Worm (Caenorhabditis elegans) whole organism, late embryonic: ENCODE data around the gene T01B7.5.

Experiments used
- F13H6.1 ChIP-seq: sonication (generic microtip); optimal IDR thresholded peaks from 2 replicates; lab custom pipeline; 2016; ENCODE audit warnings: missing genetic modification characterization, missing compliant biosample characterization
- K02D7.2 ChIP-seq: sonication (generic microtip); optimal IDR thresholded peaks from 2 replicates; lab custom pipeline; 2017; ENCODE audit warnings: mild to moderate bottlenecking, missing genetic modification characterization, missing compliant biosample characterization
- T23F11.4 ChIP-seq: fragments of 200-800 bp; sonication (Bioruptor generic); optimal IDR thresholded peaks from 2 replicates; lab custom pipeline; 2018; ENCODE audit warnings: mild to moderate bottlenecking, missing genetic modification characterization, missing compliant biosample characterization
- ahr-1 ChIP-seq: sonication (generic microtip); optimal IDR thresholded peaks from 2 replicates; lab custom pipeline; 2016; ENCODE audit warnings: missing genetic modification characterization, missing compliant biosample characterization
- ama-1 ChIP-seq: fragments of 150-350 bp; optimal IDR thresholded peaks from 2 replicates; lab custom pipeline; 2014
- ceh-18 ChIP-seq: sonication (generic microtip); optimal IDR thresholded peaks from 2 replicates; lab custom pipeline; 2016; ENCODE audit warnings: missing genetic modification characterization, missing compliant biosample characterization
- ceh-2 ChIP-seq: sonication (generic microtip); optimal IDR thresholded peaks from 2 replicates; lab custom pipeline; 2016; ENCODE audit warnings: missing genotype, missing genetic modification characterization, missing compliant biosample characterization
- ceh-31 ChIP-seq: sonication (generic microtip); optimal IDR thresholded peaks from 2 replicates; lab custom pipeline; 2016; ENCODE audit warnings: missing genetic modification characterization, missing compliant biosample characterization
- ceh-34 ChIP-seq: sonication (generic microtip); optimal IDR thresholded peaks from 2 replicates; lab custom pipeline; 2016; ENCODE audit warnings: mild to moderate bottlenecking, missing genetic modification characterization, missing compliant biosample characterization
- ceh-45 ChIP-seq: fragments of 200-800 bp; sonication (Bioruptor generic); IDR thresholded peaks from 2 replicates; pipeline ENCODE4 v1.3.6; 2022; ENCODE audit warnings: missing genetic modification reagents, missing genetic modification characterization, missing compliant biosample characterization
- ceh-6 ChIP-seq: fragments of 200-800 bp; sonication (Bioruptor generic); optimal IDR thresholded peaks from 2 replicates; lab custom pipeline; 2018; ENCODE audit warnings: mild to moderate bottlenecking, missing genetic modification characterization, missing compliant biosample characterization
- che-1 ChIP-seq: sonication (generic microtip); optimal IDR thresholded peaks from 2 replicates; lab custom pipeline; 2016; ENCODE audit warnings: mild to moderate bottlenecking, missing genetic modification characterization, missing compliant biosample characterization
- dve-1 ChIP-seq: sonication (generic microtip); optimal IDR thresholded peaks from 2 replicates; lab custom pipeline; 2017; ENCODE audit warnings: antibody characterized with exemption, mild to moderate bottlenecking, missing genetic modification characterization, missing compliant biosample characterization
- elt-2 ChIP-seq: sonication (generic microtip); optimal IDR thresholded peaks from 2 replicates; lab custom pipeline; 2016; ENCODE audit warnings: missing genetic modification reagents, missing genetic modification characterization, missing compliant biosample characterization
- ets-4 ChIP-seq: sonication (generic microtip); optimal IDR thresholded peaks from 2 replicates; lab custom pipeline; 2016; ENCODE audit warnings: missing genetic modification characterization, missing compliant biosample characterization
- eyg-1 ChIP-seq: sonication (generic microtip); optimal IDR thresholded peaks from 2 replicates; lab custom pipeline; 2016; ENCODE audit warnings: missing genotype, missing genetic modification characterization, missing compliant biosample characterization
- fkh-10 ChIP-seq: fragments of 150-350 bp; optimal IDR thresholded peaks from 2 replicates; lab custom pipeline; 2014; ENCODE audit warnings: missing biosample characterization, missing genetic modification reagents, missing genetic modification characterization
- fkh-6 ChIP-seq: sonication (generic microtip); optimal IDR thresholded peaks from 2 replicates; lab custom pipeline; 2016; ENCODE audit warnings: missing genetic modification characterization, missing compliant biosample characterization
- hlh-30 ChIP-seq: sonication (generic microtip); optimal IDR thresholded peaks from 2 replicates; lab custom pipeline; 2017; ENCODE audit warnings: antibody characterized with exemption, missing genetic modification characterization, missing compliant biosample characterization; ENCODE audit not compliant: insufficient read depth
- hlh-6 ChIP-seq: sonication (generic microtip); optimal IDR thresholded peaks from 2 replicates; lab custom pipeline; 2016; ENCODE audit warnings: missing genotype, missing genetic modification characterization, missing compliant biosample characterization
- madf-2 ChIP-seq: sonication (generic microtip); optimal IDR thresholded peaks from 2 replicates; lab custom pipeline; 2017; ENCODE audit warnings: missing genetic modification characterization, missing compliant biosample characterization
- nfya-1 ChIP-seq: sonication (generic microtip); optimal IDR thresholded peaks from 2 replicates; lab custom pipeline; 2017; ENCODE audit warnings: missing genetic modification characterization, mild to moderate bottlenecking, missing compliant biosample characterization, antibody characterized with exemption, moderate library complexity
- nhr-11 ChIP-seq: fragments of 150-350 bp; optimal IDR thresholded peaks from 2 replicates; lab custom pipeline; 2014; ENCODE audit warnings: missing biosample characterization, missing genetic modification characterization
- npax-4 ChIP-seq: sonication (generic microtip); optimal IDR thresholded peaks from 2 replicates; lab custom pipeline; 2016; ENCODE audit warnings: missing genetic modification characterization, missing compliant biosample characterization
- pax-1 ChIP-seq: fragments of 150-350 bp; optimal IDR thresholded peaks from 2 replicates; lab custom pipeline; 2014; ENCODE audit warnings: missing biosample characterization, missing genetic modification characterization
- pha-2 ChIP-seq: sonication (generic microtip); optimal IDR thresholded peaks from 2 replicates; lab custom pipeline; 2017; ENCODE audit warnings: mild to moderate bottlenecking, missing genetic modification characterization, missing compliant biosample characterization
- pqm-1 ChIP-seq: sonication (generic microtip); optimal IDR thresholded peaks from 2 replicates; lab custom pipeline; 2016; ENCODE audit warnings: missing genetic modification characterization, missing compliant biosample characterization
- pros-1 ChIP-seq: fragments of 150-350 bp; optimal IDR thresholded peaks from 2 replicates; lab custom pipeline; 2014; ENCODE audit warnings: missing biosample characterization, missing genetic modification reagents, missing genetic modification characterization
- ref-2 ChIP-seq: sonication (generic microtip); optimal IDR thresholded peaks from 2 replicates; lab custom pipeline; 2016; ENCODE audit warnings: missing genetic modification characterization, missing compliant biosample characterization
- rnt-1 ChIP-seq: sonication (generic microtip); optimal IDR thresholded peaks from 2 replicates; lab custom pipeline; 2016; ENCODE audit warnings: missing genetic modification characterization, missing compliant biosample characterization
- sox-2 ChIP-seq: fragments of 200-800 bp; sonication (Bioruptor generic); IDR thresholded peaks from 2 replicates; pipeline ENCODE4 v1.3.6; 2022; ENCODE audit warnings: missing genetic modification reagents, missing genetic modification characterization, missing compliant biosample characterization
- sox-4 ChIP-seq: sonication (generic microtip); optimal IDR thresholded peaks from 2 replicates; lab custom pipeline; 2017; ENCODE audit warnings: mild to moderate bottlenecking, missing genetic modification characterization, inconsistent platforms, missing compliant biosample characterization
- tbx-2 ChIP-seq: sonication (generic microtip); optimal IDR thresholded peaks from 2 replicates; lab custom pipeline; 2016; ENCODE audit warnings: missing genetic modification characterization, missing compliant biosample characterization
- unc-3 ChIP-seq, 2 experiments: fragments of 200-800 bp in 1 of 2; sonication (Bioruptor generic) in 1 of 2; sonication (generic microtip) in 1 of 2; conservative IDR thresholded peaks in 1 of 2; optimal IDR thresholded peaks in 1 of 2; 2 replicates each; pipeline versions ENCODE4 v1.3.6 to Lab custom; 2016 to 2022; ENCODE audit warnings: missing compliant biosample characterization in 2 of 2, missing genetic modification characterization in 2 of 2, missing genetic modification reagents in 1 of 2
- unc-42 ChIP-seq: sonication (generic microtip); optimal IDR thresholded peaks from 2 replicates; lab custom pipeline; 2016; ENCODE audit warnings: missing genotype, missing genetic modification characterization, missing compliant biosample characterization
- unc-55 ChIP-seq: sonication (generic microtip); optimal IDR thresholded peaks from 2 replicates; lab custom pipeline; 2017; ENCODE audit warnings: missing biosample characterization, missing genetic modification reagents, missing genetic modification characterization
- unc-86 ChIP-seq: sonication (generic microtip); optimal IDR thresholded peaks from 2 replicates; lab custom pipeline; 2016; ENCODE audit warnings: missing genetic modification characterization, missing compliant biosample characterization
- ztf-16 ChIP-seq: sonication (generic microtip); optimal IDR thresholded peaks from 2 replicates; lab custom pipeline; 2017; ENCODE audit warnings: missing genetic modification characterization, missing compliant biosample characterization

T01B7.5 gene

ce11 chrII:8746298-8746775 lies 29.7 kb downstream of the T01B7.5 start (continued):
- TF ChIP-seq sox-4 (tag; lab: Kevin White, UChicago): no peak

ce11 chrII:8747246-8747938 lies 30.8 kb downstream of the T01B7.5 start:
- TF ChIP-seq unc-86 (tag; lab: Kevin White, UChicago) (no peak), ceh-45 (GFP tag; lab: Robert Waterston, UW) (no peak), ama-1 (lab: Kevin White, UChicago) (no peak), eyg-1 (tag; lab: Kevin White, UChicago) (no peak), unc-3 (GFP tag; conservative IDR thresholded peaks at IDR 0.05; lab: Robert Waterston, UW) (no peak), unc-3 (tag; optimal IDR thresholded peaks at IDR 0.05; lab: Kevin White, UChicago) (no peak), sox-4 (tag; lab: Kevin White, UChicago) (no peak), pros-1 (tag; lab: Kevin White, UChicago) (no peak), rnt-1 (tag; lab: Kevin White, UChicago) (no peak), npax-4 (tag; lab: Kevin White, UChicago) (no peak), ref-2 (tag; lab: Kevin White, UChicago) (peak; percentile 38), dve-1 (tag; lab: Kevin White, UChicago) (no peak), hlh-6 (tag; lab: Kevin White, UChicago) (no peak), unc-55 (GFP tag; lab: Kevin White, UChicago) (peak; percentile 77), madf-2 (tag; lab: Kevin White, UChicago) (peak; percentile 20), pqm-1 (tag; lab: Kevin White, UChicago) (no peak), sox-2 (GFP tag; lab: Robert Waterston, UW) (no peak), pha-2 (tag; lab: Kevin White, UChicago) (no peak), fkh-10 (GFP tag; lab: Kevin White, UChicago) (no peak), hlh-30 (tag; lab: Kevin White, UChicago) (no peak), ceh-18 (tag; lab: Kevin White, UChicago) (no peak), F13H6.1 (no peak), ahr-1 (tag; lab: Kevin White, UChicago) (no peak), fkh-6 (tag; lab: Kevin White, UChicago) (no peak), ztf-16 (no peak), ceh-31 (no peak), tbx-2 (tag; lab: Kevin White, UChicago) (peak; percentile 19)

DNA sequence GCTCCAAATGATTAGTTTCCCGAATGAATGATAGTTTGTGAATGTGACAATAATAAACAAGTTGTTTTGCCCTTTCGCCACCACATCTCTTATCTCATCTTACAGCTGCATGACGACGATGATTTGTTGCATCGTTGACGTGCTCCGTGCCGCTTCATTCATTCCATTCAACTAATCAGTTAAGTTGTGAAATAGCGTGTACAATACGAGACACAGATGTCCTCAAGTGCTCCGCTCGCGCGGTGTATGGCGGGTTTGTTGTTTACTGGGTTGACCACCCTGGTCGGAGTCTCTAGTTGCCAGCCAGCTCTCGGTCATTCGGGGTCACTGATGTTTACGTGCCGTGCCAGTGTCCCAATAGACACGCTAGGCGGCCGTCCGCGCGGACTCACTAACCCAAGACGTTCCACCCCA lies 31.3 kb downstream of the T01B7.5 start:
- TF ChIP-seq elt-2 (peak; percentile 33), K02D7.2 (no peak), ets-4 (tag; lab: Kevin White, UChicago) (no peak), ref-2 (tag; lab: Kevin White, UChicago) (peak; percentile 28), rnt-1 (tag; lab: Kevin White, UChicago) (peak; percentile 14), ceh-2 (tag; lab: Kevin White, UChicago) (peak; percentile 56), ceh-6 (GFP tag; lab: Kevin White, UChicago) (peak; percentile 27), unc-55 (GFP tag; lab: Kevin White, UChicago) (peak; percentile 50), pax-1 (tag; lab: Kevin White, UChicago) (peak; percentile 24), tbx-2 (tag; lab: Kevin White, UChicago) (peak; percentile 52), nhr-11 (tag; lab: Kevin White, UChicago) (no peak), ceh-34 (tag; lab: Kevin White, UChicago) (peak; percentile 68), unc-42 (tag; lab: Kevin White, UChicago) (peak; percentile 60), ahr-1 (tag; lab: Kevin White, UChicago) (no peak), T23F11.4 (peak; percentile 34), che-1 (tag; lab: Kevin White, UChicago) (no peak), nfya-1 (tag; lab: Kevin White, UChicago) (peak; percentile 59), pha-2 (tag; lab: Kevin White, UChicago) (peak; percentile 43)
